Fruit fly (Drosophila melanogaster): ENCODE data around the gene pnt.

pnt gene

DNA sequence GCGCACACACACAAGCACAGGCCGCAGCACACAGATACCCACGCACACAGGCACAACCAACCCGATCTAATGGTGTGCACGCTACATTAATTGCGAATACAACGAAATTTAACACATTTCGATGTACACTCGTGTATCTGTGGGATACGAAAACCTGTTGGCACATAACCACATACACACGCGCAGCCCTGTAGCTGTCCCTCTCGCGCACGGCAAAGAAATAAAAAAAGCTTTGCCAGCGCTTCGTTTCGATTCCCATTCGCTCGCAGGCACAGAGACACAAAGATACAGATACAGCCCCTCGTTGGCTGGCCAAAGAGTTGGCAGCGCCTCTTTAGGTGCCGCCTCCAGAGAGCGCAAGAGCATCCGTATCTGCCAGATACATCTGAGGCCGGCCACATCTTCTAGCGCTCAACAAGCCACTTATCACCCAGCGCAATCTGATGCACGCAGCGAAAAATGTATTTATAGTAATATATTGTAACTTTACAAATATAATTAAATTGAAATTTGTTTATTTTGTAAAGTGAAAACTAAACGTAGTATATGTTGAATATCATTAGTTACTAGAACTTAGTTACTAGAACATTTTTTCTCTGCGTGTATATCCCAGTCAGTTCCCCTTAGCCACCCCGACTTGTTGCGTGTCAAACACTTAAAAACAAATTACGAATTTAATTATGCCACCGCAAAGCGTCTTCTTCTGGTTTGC lies 52.7 kb downstream of the pnt start (continued):
- TF ChIP-seq spab (GFP tag; optimal IDR thresholded peaks at IDR 0.05) (peak; percentile 37), CG32006 (GFP tag; optimal IDR thresholded peaks at IDR 0.05) (peak; percentile 50), dsx (GFP tag; optimal IDR thresholded peaks at IDR 0.05; ENCODE audit: poor library complexity, severe bottlenecking) (peak; percentile 3), Blimp-1 (GFP tag; optimal IDR thresholded peaks at IDR 0.05) (no peak), Lpt (GFP tag; optimal IDR thresholded peaks at IDR 0.05) (peak; percentile 22), CG8119 (GFP tag; IDR thresholded peaks at IDR 0.05) (no peak; the same call in 1 of the 3 replicates), acj6 (GFP tag; optimal IDR thresholded peaks at IDR 0.05) (peak; percentile 53), CG9139 (GFP tag; optimal IDR thresholded peaks at IDR 0.05) (peak; percentile 27), CG3032 (tag; optimal IDR thresholded peaks at IDR 0.05) (peak; percentile 47), fkh (GFP tag; optimal IDR thresholded peaks at IDR 0.05) (peak; percentile 37), CG3919 (GFP tag; optimal IDR thresholded peaks at IDR 0.05) (peak; percentile 44), Ets21C (GFP tag; optimal IDR thresholded peaks at IDR 0.05) (no peak), CG6163 (GFP tag; IDR thresholded peaks at IDR 0.05) (peak; percentile 89), OdsH (GFP tag; optimal IDR thresholded peaks at IDR 0.05) (no peak), eg (GFP tag; IDR thresholded peaks at IDR 0.05) (peak; percentile 85), Ets96B (tag; optimal IDR thresholded peaks at IDR 0.05) (peak; percentile 53), CG8632 (GFP tag; optimal IDR thresholded peaks at IDR 0.05) (peak; percentile 35)

DNA sequence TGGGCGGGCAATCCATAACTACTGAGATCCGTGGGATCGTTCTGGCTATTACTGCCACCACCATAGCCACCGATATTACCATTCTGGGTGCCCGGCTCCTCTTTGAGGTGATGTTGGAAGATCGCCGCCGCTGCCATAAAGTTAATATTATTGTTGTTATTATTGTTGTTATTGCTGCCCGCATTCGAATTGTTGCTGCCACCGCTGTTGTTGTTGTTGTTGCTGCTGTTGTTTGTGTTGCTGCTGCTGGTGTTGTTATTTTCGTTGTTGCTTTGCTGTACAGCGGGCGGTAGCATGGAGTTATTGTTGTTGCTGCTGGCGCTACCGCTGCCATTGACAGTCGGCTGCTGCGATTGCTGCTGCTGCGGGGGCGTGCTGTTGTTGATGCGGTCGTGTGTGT lies 53.7 kb downstream of the pnt start:
- TF ChIP-seq CG11902 (GFP tag; optimal IDR thresholded peaks at IDR 0.05) (no peak), Ets96B (tag; optimal IDR thresholded peaks at IDR 0.05) (no peak)

DNA sequence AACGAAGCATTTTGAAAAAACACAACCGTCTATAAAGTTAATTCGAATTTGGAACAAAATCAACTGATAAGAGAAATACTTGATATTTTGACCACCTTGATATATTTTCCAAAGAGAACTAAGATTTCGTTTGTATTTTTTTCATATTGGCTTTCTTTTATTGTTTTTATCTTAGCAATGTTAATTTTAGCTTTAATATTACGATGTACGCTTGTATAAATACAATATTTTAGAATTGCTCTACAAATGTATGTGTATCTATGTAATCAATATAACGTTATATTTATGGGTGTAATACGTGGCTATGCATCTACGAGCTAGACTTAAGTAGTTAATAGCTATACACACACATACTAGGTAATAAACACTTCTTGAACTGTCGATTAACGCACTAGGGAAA lies 55.9 kb downstream of the pnt start, which contains the start of gene bb8:
bb8 (minus strand) TSS at position 101 of the 400 bp plus-strand sequence.
- TF ChIP-seq Sox15 (GFP tag; optimal IDR thresholded peaks at IDR 0.05) = no peak
- TF ChIP-seq pdm3 (GFP tag; optimal IDR thresholded peaks at IDR 0.05) = no peak
- TF ChIP-seq eg (GFP tag; IDR thresholded peaks at IDR 0.05) = no peak
- no peak for TF ChIP-seq Hr4 (GFP tag; optimal IDR thresholded peaks at IDR 0.05)
- TF ChIP-seq CG8319 (GFP tag; optimal IDR thresholded peaks at IDR 0.05) = no peak
- TF ChIP-seq Hr38 (GFP tag; optimal IDR thresholded peaks at IDR 0.05) = no peak
- no peak for TF ChIP-seq Smox (GFP tag; optimal IDR thresholded peaks at IDR 0.05)
- TF ChIP-seq cyc (GFP tag; optimal IDR thresholded peaks at IDR 0.05) = no peak
- TF ChIP-seq net (GFP tag; optimal IDR thresholded peaks at IDR 0.05) = no peak
- TF ChIP-seq OdsH (GFP tag; optimal IDR thresholded peaks at IDR 0.05) = no peak
- TF ChIP-seq CG6792 (GFP tag; optimal IDR thresholded peaks at IDR 0.05) = no peak
- no peak for TF ChIP-seq CG34406 (GFP tag; optimal IDR thresholded peaks at IDR 0.05)
- TF ChIP-seq CG10669 (GFP tag; optimal IDR thresholded peaks at IDR 0.05) = no peak
- no peak for TF ChIP-seq svp (GFP tag)
- TF ChIP-seq Eip78C (GFP tag) = no peak
- no peak for TF ChIP-seq CG6854 (GFP tag; optimal IDR thresholded peaks at IDR 0.05)
- no peak for TF ChIP-seq fd59A (GFP tag; optimal IDR thresholded peaks at IDR 0.05)
- TF ChIP-seq Sox102F (GFP tag; optimal IDR thresholded peaks at IDR 0.05) = no peak
- no peak for TF ChIP-seq CG11902 (GFP tag; optimal IDR thresholded peaks at IDR 0.05)
- no peak for TF ChIP-seq CG15336 (GFP tag; IDR thresholded peaks at IDR 0.05)

DNA sequence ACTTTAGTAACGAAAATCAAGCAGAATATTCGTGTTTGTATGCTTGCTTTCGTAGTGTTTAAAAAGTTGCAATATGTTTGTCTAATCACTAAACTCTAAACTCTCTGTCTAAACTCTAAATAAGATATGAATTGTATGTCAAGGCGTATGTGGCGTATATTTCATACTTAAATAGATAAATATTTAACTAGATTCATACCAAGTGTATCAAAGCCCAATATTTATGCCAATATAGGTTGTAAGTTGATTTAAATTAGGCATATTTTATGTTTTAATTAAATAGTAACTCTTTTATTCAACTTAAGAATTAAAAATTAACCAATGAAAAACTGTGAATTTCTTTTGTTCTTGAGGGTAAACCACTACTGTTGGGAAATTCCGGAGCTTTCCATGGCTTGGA lies 58.0 kb downstream of the pnt start, which contains the start of gene wam:
wam (minus strand) TSS at position 101 of the 400 bp plus-strand sequence.
- no peak for TF ChIP-seq fd59A (GFP tag; optimal IDR thresholded peaks at IDR 0.05)
- no peak for TF ChIP-seq CG8319 (GFP tag; optimal IDR thresholded peaks at IDR 0.05)
- no peak for TF ChIP-seq fd85E (GFP tag; optimal IDR thresholded peaks at IDR 0.05)
- no peak for TF ChIP-seq Blimp-1 (GFP tag; optimal IDR thresholded peaks at IDR 0.05)
- no peak for TF ChIP-seq CG16779 (tag; optimal IDR thresholded peaks at IDR 0.05)
- TF ChIP-seq CG10669 (GFP tag; optimal IDR thresholded peaks at IDR 0.05) = no peak
- TF ChIP-seq CG34406 (GFP tag; optimal IDR thresholded peaks at IDR 0.05) = no peak
- no peak for TF ChIP-seq Eip93F (GFP tag; optimal IDR thresholded peaks at IDR 0.05)
- no peak for TF ChIP-seq esn (GFP tag; optimal IDR thresholded peaks at IDR 0.05)
- TF ChIP-seq spab (GFP tag; optimal IDR thresholded peaks at IDR 0.05) = no peak
- no peak for TF ChIP-seq eg (GFP tag; IDR thresholded peaks at IDR 0.05)
- no peak for TF ChIP-seq CG10631 (GFP tag; optimal IDR thresholded peaks at IDR 0.05)
- TF ChIP-seq net (GFP tag; optimal IDR thresholded peaks at IDR 0.05) = no peak
- no peak for TF ChIP-seq dsx (GFP tag; optimal IDR thresholded peaks at IDR 0.05; ENCODE audit: poor library complexity, severe bottlenecking)
- no peak for TF ChIP-seq CG6163 (GFP tag; IDR thresholded peaks at IDR 0.05)
- no peak for TF ChIP-seq Lpt (GFP tag; optimal IDR thresholded peaks at IDR 0.05)
- no peak for TF ChIP-seq dac (GFP tag; optimal IDR thresholded peaks at IDR 0.05)
- TF ChIP-seq ss (GFP tag; optimal IDR thresholded peaks at IDR 0.05) = no peak
- TF ChIP-seq Eip75B (GFP tag; optimal IDR thresholded peaks at IDR 0.05) = no peak

Measured in whole organism, prepupa.